Worm (Caenorhabditis elegans): ENCODE data around the gene appg-2.

- no peak for TF ChIP-seq W03F9.2 (tag; optimal IDR thresholded peaks at IDR 0.05)
- no peak for TF ChIP-seq dao-5 (tag; optimal IDR thresholded peaks at IDR 0.05)
- no peak for TF ChIP-seq him-1 (tag; optimal IDR thresholded peaks at IDR 0.05)
Measured at ce11 chrII:8853960-8854359, 53.0 kb downstream of the appg-2 start.
